Worm (Caenorhabditis elegans) whole organism, L2 larva: ENCODE measurements around the gene Y77E11A.8.

Experiments
- ama-1 ChIP-seq: fragments of 150-350 bp; optimal IDR thresholded peaks from 2 replicates; lab custom pipeline; 2018; ENCODE audit warnings: inconsistent platforms
- elt-1 ChIP-seq: fragments of 150-350 bp; optimal IDR thresholded peaks from 2 replicates; lab custom pipeline; 2014; ENCODE audit warnings: missing biosample characterization, missing genetic modification characterization
- gmeb-1 ChIP-seq: fragments of 150-350 bp; optimal IDR thresholded peaks from 2 replicates; lab custom pipeline; 2014; ENCODE audit warnings: missing biosample characterization, missing genetic modification characterization
- lsy-2 ChIP-seq, 2 experiments: fragments of 150-350 bp in 1 of 2; sonication (generic microtip) in 1 of 2; optimal IDR thresholded peaks; 2 replicates each; lab custom pipeline; 2014 to 2017; ENCODE audit warnings: missing biosample characterization in 2 of 2, missing genetic modification characterization in 2 of 2
- mdl-1 ChIP-seq, 2 experiments: fragments of 150-350 bp in 1 of 2; sonication (generic microtip) in 1 of 2; optimal IDR thresholded peaks; 2 replicates each; lab custom pipeline; 2017; ENCODE audit warnings: missing biosample characterization in 2 of 2, missing genetic modification characterization in 2 of 2
- nhr-12 ChIP-seq: fragments of 150-350 bp; optimal IDR thresholded peaks from 2 replicates; lab custom pipeline; 2014; ENCODE audit warnings: missing biosample characterization, missing genetic modification characterization

- TF ChIP-seq mdl-1 (tag; optimal IDR thresholded peaks at IDR 0.05; lab: Kevin White, UChicago) = no peak
- no peak for TF ChIP-seq nhr-12 (tag; lab: Kevin White, UChicago)
- no peak for TF ChIP-seq elt-1 (tag; lab: Kevin White, UChicago)
- TF ChIP-seq lsy-2 (tag; optimal IDR thresholded peaks at IDR 0.05; lab: Kevin White, UChicago) = no peak
- no peak for TF ChIP-seq ama-1 (lab: Kevin White, UChicago)
- TF ChIP-seq gmeb-1 (tag; lab: Kevin White, UChicago) = no peak
Measured at ce11 chrIV:1437625-1438024, 12.8 kb upstream of the Y77E11A.8 start.
